Worm (Caenorhabditis elegans) whole organism, L2 larva: ENCODE data around the gene fbxa-6.

ENCODE experiments used
- F13H6.1 ChIP-seq: sonication (generic microtip); optimal IDR thresholded peaks from 2 replicates; lab custom pipeline; 2016; ENCODE audit warnings: missing genetic modification characterization, missing compliant biosample characterization
- R02D3.7 ChIP-seq: fragments of 150-350 bp; optimal IDR thresholded peaks from 2 replicates; lab custom pipeline; 2014; ENCODE audit warnings: missing biosample characterization, missing genetic modification characterization
- ZK546.5 ChIP-seq: sonication (generic microtip); optimal IDR thresholded peaks from 2 replicates; lab custom pipeline; 2017; ENCODE audit warnings: missing biosample characterization, missing genetic modification characterization
- ama-1 ChIP-seq: fragments of 150-350 bp; optimal IDR thresholded peaks from 2 replicates; lab custom pipeline; 2018; ENCODE audit warnings: inconsistent platforms
- blmp-1 ChIP-seq: sonication (generic microtip); optimal IDR thresholded peaks from 2 replicates; lab custom pipeline; 2017; ENCODE audit warnings: missing genetic modification characterization, mild to moderate bottlenecking, missing compliant biosample characterization, antibody characterized with exemption, moderate library complexity; ENCODE audit not compliant: insufficient read depth
- ceh-16 ChIP-seq: fragments of 150-350 bp; optimal IDR thresholded peaks from 2 replicates; lab custom pipeline; 2014; ENCODE audit warnings: missing biosample characterization, missing genetic modification characterization
- crh-2 ChIP-seq: sonication (generic microtip); optimal IDR thresholded peaks from 2 replicates; lab custom pipeline; 2017; ENCODE audit warnings: missing biosample characterization, missing genetic modification characterization
- dmd-4 ChIP-seq: sonication (generic microtip); optimal IDR thresholded peaks from 2 replicates; lab custom pipeline; 2017; ENCODE audit warnings: missing biosample characterization, missing genetic modification characterization
- egl-27 ChIP-seq: sonication (generic microtip); optimal IDR thresholded peaks from 3 replicates; lab custom pipeline; 2017; ENCODE audit warnings: missing biosample characterization, missing genetic modification reagents, missing genetic modification characterization
- elt-1 ChIP-seq: fragments of 150-350 bp; optimal IDR thresholded peaks from 2 replicates; lab custom pipeline; 2014; ENCODE audit warnings: missing biosample characterization, missing genetic modification characterization
- elt-3 ChIP-seq: sonication (generic microtip); optimal IDR thresholded peaks from 2 replicates; lab custom pipeline; 2017; ENCODE audit warnings: missing biosample characterization, missing genetic modification characterization
- fos-1 ChIP-seq: fragments of 150-350 bp; optimal IDR thresholded peaks from 2 replicates; lab custom pipeline; 2014; ENCODE audit warnings: missing biosample characterization, missing genetic modification characterization
- lin-13 ChIP-seq: fragments of 150-350 bp; optimal IDR thresholded peaks from 2 replicates; lab custom pipeline; 2014; ENCODE audit warnings: missing biosample characterization, missing genetic modification reagents, missing genetic modification characterization
- lin-39 ChIP-seq: fragments of 150-350 bp; optimal IDR thresholded peaks from 2 replicates; lab custom pipeline; 2014; ENCODE audit warnings: missing biosample characterization, missing genetic modification reagents, missing genetic modification characterization
- lsy-2 ChIP-seq, 2 experiments: fragments of 150-350 bp in 1 of 2; sonication (generic microtip) in 1 of 2; optimal IDR thresholded peaks; 2 replicates each; lab custom pipeline; 2014 to 2017; ENCODE audit warnings: missing biosample characterization in 2 of 2, missing genetic modification characterization in 2 of 2
- mab-5 ChIP-seq: fragments of 150-350 bp; optimal IDR thresholded peaks from 2 replicates; lab custom pipeline; 2014; ENCODE audit warnings: missing biosample characterization, missing genetic modification characterization
- mbf-1 ChIP-seq: sonication (generic microtip); optimal IDR thresholded peaks from 2 replicates; lab custom pipeline; 2017; ENCODE audit warnings: missing biosample characterization, missing genetic modification characterization
- mdl-1 ChIP-seq, 2 experiments: fragments of 150-350 bp in 1 of 2; sonication (generic microtip) in 1 of 2; optimal IDR thresholded peaks; 2 replicates each; lab custom pipeline; 2017; ENCODE audit warnings: missing biosample characterization in 2 of 2, missing genetic modification characterization in 2 of 2
- nhr-10 ChIP-seq: sonication (generic microtip); optimal IDR thresholded peaks from 2 replicates; lab custom pipeline; 2017; ENCODE audit warnings: missing biosample characterization, missing genetic modification characterization
- nhr-11 ChIP-seq: fragments of 150-350 bp; optimal IDR thresholded peaks from 2 replicates; lab custom pipeline; 2014; ENCODE audit warnings: missing biosample characterization, missing genetic modification characterization
- nhr-12 ChIP-seq: fragments of 150-350 bp; optimal IDR thresholded peaks from 2 replicates; lab custom pipeline; 2014; ENCODE audit warnings: missing biosample characterization, missing genetic modification characterization
- nhr-129 ChIP-seq: fragments of 150-350 bp; optimal IDR thresholded peaks from 2 replicates; lab custom pipeline; 2014; ENCODE audit warnings: missing biosample characterization, missing genetic modification characterization
- nhr-23 ChIP-seq: fragments of 150-350 bp; optimal IDR thresholded peaks from 2 replicates; lab custom pipeline; 2014; ENCODE audit warnings: missing biosample characterization, missing genetic modification reagents, missing genetic modification characterization
- nhr-237 ChIP-seq: fragments of 150-350 bp; optimal IDR thresholded peaks from 2 replicates; lab custom pipeline; 2014; ENCODE audit warnings: missing biosample characterization, missing genetic modification characterization
- nhr-25 ChIP-seq: fragments of 150-350 bp; sonication (generic microtip); optimal IDR thresholded peaks from 3 replicates; lab custom pipeline; 2014; ENCODE audit warnings: missing biosample characterization, missing genetic modification characterization
- nhr-6 ChIP-seq: fragments of 150-350 bp; optimal IDR thresholded peaks from 2 replicates; lab custom pipeline; 2014; ENCODE audit warnings: missing biosample characterization, missing genetic modification characterization
- peb-1 ChIP-seq: fragments of 150-350 bp; optimal IDR thresholded peaks from 2 replicates; lab custom pipeline; 2014; ENCODE audit warnings: missing biosample characterization, missing genetic modification characterization
- sem-4 ChIP-seq: fragments of 150-350 bp; optimal IDR thresholded peaks from 2 replicates; lab custom pipeline; 2014; ENCODE audit warnings: missing biosample characterization, missing genetic modification reagents, missing genetic modification characterization
- skn-1 ChIP-seq: sonication (generic microtip); optimal IDR thresholded peaks from 2 replicates; lab custom pipeline; 2017; ENCODE audit warnings: missing biosample characterization, missing genetic modification characterization
- unc-39 ChIP-seq: fragments of 150-350 bp; optimal IDR thresholded peaks from 2 replicates; lab custom pipeline; 2014; ENCODE audit warnings: missing biosample characterization, missing genetic modification characterization
- unc-62 ChIP-seq: fragments of 150-350 bp; optimal IDR thresholded peaks from 2 replicates; lab custom pipeline; 2014; ENCODE audit warnings: missing biosample characterization, missing genetic modification reagents, missing genetic modification characterization
- zag-1 ChIP-seq: fragments of 150-350 bp; optimal IDR thresholded peaks from 2 replicates; lab custom pipeline; 2014; ENCODE audit warnings: missing biosample characterization, missing genetic modification characterization
- ztf-1 ChIP-seq: fragments of 200-800 bp; sonication (Bioruptor generic); conservative IDR thresholded peaks from 2 replicates; pipeline ENCODE4 v1.3.6; 2022; ENCODE audit warnings: missing genetic modification characterization, missing compliant biosample characterization
- ztf-11 ChIP-seq: sonication (generic microtip); optimal IDR thresholded peaks from 2 replicates; lab custom pipeline; 2017; ENCODE audit warnings: missing biosample characterization, missing genetic modification characterization
- ztf-4 ChIP-seq: fragments of 150-350 bp; optimal IDR thresholded peaks from 2 replicates; lab custom pipeline; 2014; ENCODE audit warnings: missing biosample characterization, missing genetic modification characterization

Gene fbxa-6

ce11 chrIII:2919-3371, at the start of gene fbxa-6, which contains the start of the genes cTel54X.2 and npr-30:
fbxa-6 (minus strand) TSS chrIII:3097.
cTel54X.2 (plus strand) TSS chrIII:3278.
npr-30 (plus strand) TSS chrIII:3321.
- TF ChIP-seq nhr-237, result no peak
- TF ChIP-seq nhr-6 (tag; lab: Kevin White, UChicago), result no peak
- TF ChIP-seq fos-1 (tag; lab: Kevin White, UChicago), result peak; percentile 49
- TF ChIP-seq, all 48 proteins: peak for 1

- TF ChIP-seq nhr-237 (no peak), lin-39 (no peak), nhr-6 (tag; lab: Kevin White, UChicago) (no peak), elt-3 (tag; lab: Kevin White, UChicago) (no peak), dmd-4 (tag; lab: Kevin White, UChicago) (no peak), ceh-16 (tag; lab: Kevin White, UChicago) (no peak), unc-62 (GFP tag; lab: Kevin White, UChicago) (no peak), R02D3.7 (tag; lab: Kevin White, UChicago) (no peak), zag-1 (no peak), nhr-12 (tag; lab: Kevin White, UChicago) (no peak), ztf-1 (GFP tag; lab: Robert Waterston, UW) (no peak), mbf-1 (no peak), nhr-23 (no peak), nhr-11 (tag; lab: Kevin White, UChicago) (no peak), sem-4 (tag; lab: Kevin White, UChicago) (no peak), fos-1 (tag; lab: Kevin White, UChicago) (no peak), nhr-10 (tag; lab: Kevin White, UChicago) (no peak), elt-1 (tag; lab: Kevin White, UChicago) (no peak), unc-39 (tag; lab: Kevin White, UChicago) (no peak)
These were observed 48.7 kb upstream of the fbxa-6 start for ce11 chrIII:51622-52021.

- TF ChIP-seq ztf-4 (tag; lab: Kevin White, UChicago) (no peak), zag-1 (no peak), mbf-1 (no peak), lsy-2 (tag; optimal IDR thresholded peaks at IDR 0.05; lab: Kevin White, UChicago) (no peak), lin-39 (no peak), blmp-1 (tag; lab: Kevin White, UChicago) (no peak), ztf-11 (no peak), nhr-25 (tag; lab: Kevin White, UChicago) (no peak)
These were observed 47.5 kb upstream of the fbxa-6 start for ce11 chrIII:50418-50817.

- no peak for TF ChIP-seq mab-5 (tag; lab: Kevin White, UChicago)
- no peak for TF ChIP-seq ama-1
- no peak for TF ChIP-seq unc-62 (GFP tag; lab: Kevin White, UChicago)
- no peak for TF ChIP-seq nhr-10 (tag; lab: Kevin White, UChicago)
- TF ChIP-seq F13H6.1 (tag; lab: Kevin White, UChicago), result no peak
- no peak for TF ChIP-seq nhr-129 (tag; lab: Kevin White, UChicago)
These were observed 46.2 kb upstream of the fbxa-6 start for ce11 chrIII:49064-49463.

- TF ChIP-seq mdl-1 (tag; optimal IDR thresholded peaks at IDR 0.05; lab: Kevin White, UChicago) (no peak), egl-27 (tag; lab: Kevin White, UChicago) (no peak), elt-3 (tag; lab: Kevin White, UChicago) (no peak), nhr-129 (tag; lab: Kevin White, UChicago) (no peak), ZK546.5 (no peak), peb-1 (tag; lab: Kevin White, UChicago) (no peak), nhr-6 (tag; lab: Kevin White, UChicago) (no peak), nhr-11 (tag; lab: Kevin White, UChicago) (no peak), crh-2 (no peak), F13H6.1 (tag; lab: Kevin White, UChicago) (no peak), unc-39 (tag; lab: Kevin White, UChicago) (no peak), lin-13 (GFP tag; lab: Kevin White, UChicago) (no peak), sem-4 (tag; lab: Kevin White, UChicago) (no peak), skn-1 (tag; lab: Kevin White, UChicago) (no peak), lsy-2 (tag; optimal IDR thresholded peaks at IDR 0.05; lab: Kevin White, UChicago) (no peak)
These were observed 45.4 kb upstream of the fbxa-6 start for ce11 chrIII:48329-48728.
